Worm (Caenorhabditis elegans) whole organism, late embryonic: ENCODE results near the gene gldi-2.

Source experiments
- C38D4.7 ChIP-seq: fragments of 200-800 bp; sonication (Bioruptor generic); optimal IDR thresholded peaks from 2 replicates; lab custom pipeline; 2018; ENCODE audit warnings: mild to moderate bottlenecking, missing genetic modification characterization, moderate library complexity, missing compliant biosample characterization
- K02D7.2 ChIP-seq: sonication (generic microtip); optimal IDR thresholded peaks from 2 replicates; lab custom pipeline; 2017; ENCODE audit warnings: mild to moderate bottlenecking, missing genetic modification characterization, missing compliant biosample characterization
- K09A11.1 ChIP-seq: sonication (generic microtip); optimal IDR thresholded peaks from 2 replicates; lab custom pipeline; 2017; ENCODE audit warnings: antibody characterized with exemption, mild to moderate bottlenecking, missing genetic modification characterization, missing compliant biosample characterization; ENCODE audit not compliant: insufficient read depth
- T23F11.4 ChIP-seq: fragments of 200-800 bp; sonication (Bioruptor generic); optimal IDR thresholded peaks from 2 replicates; lab custom pipeline; 2018; ENCODE audit warnings: mild to moderate bottlenecking, missing genetic modification characterization, missing compliant biosample characterization
- Y22D7AL.16 ChIP-seq: sonication (generic microtip); optimal IDR thresholded peaks from 2 replicates; lab custom pipeline; 2016; ENCODE audit warnings: missing genetic modification characterization, missing compliant biosample characterization
- ahr-1 ChIP-seq: sonication (generic microtip); optimal IDR thresholded peaks from 2 replicates; lab custom pipeline; 2016; ENCODE audit warnings: missing genetic modification characterization, missing compliant biosample characterization
- ama-1 ChIP-seq: fragments of 150-350 bp; optimal IDR thresholded peaks from 2 replicates; lab custom pipeline; 2014
- ceh-14 ChIP-seq: sonication (generic microtip); optimal IDR thresholded peaks from 2 replicates; lab custom pipeline; 2016; ENCODE audit warnings: missing genotype, missing genetic modification characterization, missing compliant biosample characterization
- ceh-18 ChIP-seq: sonication (generic microtip); optimal IDR thresholded peaks from 2 replicates; lab custom pipeline; 2016; ENCODE audit warnings: missing genetic modification characterization, missing compliant biosample characterization
- ceh-19 ChIP-seq: fragments of 200-800 bp; sonication (Bioruptor generic); optimal IDR thresholded peaks from 2 replicates; lab custom pipeline; 2018; ENCODE audit warnings: mild to moderate bottlenecking, missing genetic modification characterization, missing compliant biosample characterization
- ceh-22 ChIP-seq: sonication (generic microtip); optimal IDR thresholded peaks from 2 replicates; lab custom pipeline; 2017; ENCODE audit warnings: missing biosample characterization, missing genetic modification characterization
- ceh-30 ChIP-seq: fragments of 150-350 bp; optimal IDR thresholded peaks from 2 replicates; lab custom pipeline; 2014; ENCODE audit warnings: missing biosample characterization, missing genetic modification characterization
- ceh-31 ChIP-seq: sonication (generic microtip); optimal IDR thresholded peaks from 2 replicates; lab custom pipeline; 2016; ENCODE audit warnings: missing genetic modification characterization, missing compliant biosample characterization
- ceh-34 ChIP-seq: sonication (generic microtip); optimal IDR thresholded peaks from 2 replicates; lab custom pipeline; 2016; ENCODE audit warnings: mild to moderate bottlenecking, missing genetic modification characterization, missing compliant biosample characterization
- ceh-48 ChIP-seq: sonication (generic microtip); optimal IDR thresholded peaks from 2 replicates; lab custom pipeline; 2016; ENCODE audit warnings: missing genetic modification characterization, inconsistent platforms, missing compliant biosample characterization
- ceh-6 ChIP-seq: fragments of 200-800 bp; sonication (Bioruptor generic); optimal IDR thresholded peaks from 2 replicates; lab custom pipeline; 2018; ENCODE audit warnings: mild to moderate bottlenecking, missing genetic modification characterization, missing compliant biosample characterization
- ceh-9 ChIP-seq: sonication (generic microtip); optimal IDR thresholded peaks from 2 replicates; lab custom pipeline; 2016; ENCODE audit warnings: mild to moderate bottlenecking, missing genetic modification characterization, inconsistent platforms, missing compliant biosample characterization
- dve-1 ChIP-seq: sonication (generic microtip); optimal IDR thresholded peaks from 2 replicates; lab custom pipeline; 2017; ENCODE audit warnings: antibody characterized with exemption, mild to moderate bottlenecking, missing genetic modification characterization, missing compliant biosample characterization
- elt-2 ChIP-seq: sonication (generic microtip); optimal IDR thresholded peaks from 2 replicates; lab custom pipeline; 2016; ENCODE audit warnings: missing genetic modification reagents, missing genetic modification characterization, missing compliant biosample characterization
- eyg-1 ChIP-seq: sonication (generic microtip); optimal IDR thresholded peaks from 2 replicates; lab custom pipeline; 2016; ENCODE audit warnings: missing genotype, missing genetic modification characterization, missing compliant biosample characterization
- fkh-10 ChIP-seq: fragments of 150-350 bp; optimal IDR thresholded peaks from 2 replicates; lab custom pipeline; 2014; ENCODE audit warnings: missing biosample characterization, missing genetic modification reagents, missing genetic modification characterization
- gmeb-2 ChIP-seq: sonication (generic microtip); optimal IDR thresholded peaks from 2 replicates; lab custom pipeline; 2016; ENCODE audit warnings: missing genetic modification characterization, inconsistent platforms, missing compliant biosample characterization
- hlh-13 ChIP-seq: fragments of 200-800 bp; sonication (Bioruptor generic); optimal IDR thresholded peaks from 2 replicates; lab custom pipeline; 2018; ENCODE audit warnings: mild to moderate bottlenecking, missing genetic modification characterization, missing compliant biosample characterization
- hlh-15 ChIP-seq: sonication (generic microtip); optimal IDR thresholded peaks from 2 replicates; lab custom pipeline; 2016; ENCODE audit warnings: missing genetic modification characterization, missing compliant biosample characterization
- hlh-30 ChIP-seq: sonication (generic microtip); optimal IDR thresholded peaks from 2 replicates; lab custom pipeline; 2017; ENCODE audit warnings: antibody characterized with exemption, missing genetic modification characterization, missing compliant biosample characterization; ENCODE audit not compliant: insufficient read depth
- hlh-8 ChIP-seq: sonication (generic microtip); optimal IDR thresholded peaks from 2 replicates; lab custom pipeline; 2016; ENCODE audit warnings: missing genotype, missing genetic modification characterization, missing compliant biosample characterization
- lim-6 ChIP-seq: sonication (generic microtip); optimal IDR thresholded peaks from 2 replicates; lab custom pipeline; 2016; ENCODE audit warnings: missing genetic modification characterization, missing compliant biosample characterization
- madf-2 ChIP-seq: sonication (generic microtip); optimal IDR thresholded peaks from 2 replicates; lab custom pipeline; 2017; ENCODE audit warnings: missing genetic modification characterization, missing compliant biosample characterization
- nhr-11 ChIP-seq: fragments of 150-350 bp; optimal IDR thresholded peaks from 2 replicates; lab custom pipeline; 2014; ENCODE audit warnings: missing biosample characterization, missing genetic modification characterization
- pat-9 ChIP-seq: fragments of 200-800 bp; sonication (Bioruptor generic); optimal IDR thresholded peaks from 2 replicates; lab custom pipeline; 2018; ENCODE audit warnings: mild to moderate bottlenecking, missing genetic modification characterization, moderate library complexity, missing compliant biosample characterization
- pha-2 ChIP-seq: sonication (generic microtip); optimal IDR thresholded peaks from 2 replicates; lab custom pipeline; 2017; ENCODE audit warnings: mild to moderate bottlenecking, missing genetic modification characterization, missing compliant biosample characterization
- pros-1 ChIP-seq: fragments of 150-350 bp; optimal IDR thresholded peaks from 2 replicates; lab custom pipeline; 2014; ENCODE audit warnings: missing biosample characterization, missing genetic modification reagents, missing genetic modification characterization
- ref-2 ChIP-seq: sonication (generic microtip); optimal IDR thresholded peaks from 2 replicates; lab custom pipeline; 2016; ENCODE audit warnings: missing genetic modification characterization, missing compliant biosample characterization
- syd-9 ChIP-seq: sonication (generic microtip); optimal IDR thresholded peaks from 2 replicates; lab custom pipeline; 2016; ENCODE audit warnings: mild to moderate bottlenecking, missing genetic modification characterization, moderate library complexity, missing compliant biosample characterization
- tbx-2 ChIP-seq: sonication (generic microtip); optimal IDR thresholded peaks from 2 replicates; lab custom pipeline; 2016; ENCODE audit warnings: missing genetic modification characterization, missing compliant biosample characterization
- unc-3 ChIP-seq, 2 experiments: fragments of 200-800 bp in 1 of 2; sonication (Bioruptor generic) in 1 of 2; sonication (generic microtip) in 1 of 2; conservative IDR thresholded peaks in 1 of 2; optimal IDR thresholded peaks in 1 of 2; 2 replicates each; pipeline versions ENCODE4 v1.3.6 to Lab custom; 2016 to 2022; ENCODE audit warnings: missing compliant biosample characterization in 2 of 2, missing genetic modification characterization in 2 of 2, missing genetic modification reagents in 1 of 2
- unc-55 ChIP-seq: sonication (generic microtip); optimal IDR thresholded peaks from 2 replicates; lab custom pipeline; 2017; ENCODE audit warnings: missing biosample characterization, missing genetic modification reagents, missing genetic modification characterization

gldi-2 gene

ce11 chrII:6782738-6783163, 476 bp upstream of the gldi-2 start:
- TF ChIP-seq ceh-6 (GFP tag; lab: Kevin White, UChicago) (no peak), ceh-34 (tag; lab: Kevin White, UChicago) (peak; percentile 36), elt-2 (tag; lab: Kevin White, UChicago) (no peak), pros-1 (no peak), K02D7.2 (tag; lab: Kevin White, UChicago) (no peak), nhr-11 (tag; lab: Kevin White, UChicago) (no peak), ceh-48 (tag; lab: Kevin White, UChicago) (peak; percentile 29), C38D4.7 (GFP tag; lab: Kevin White, UChicago) (peak; percentile 24), ceh-31 (tag; lab: Kevin White, UChicago) (peak; percentile 3), ama-1 (lab: Kevin White, UChicago) (no peak), tbx-2 (tag; lab: Kevin White, UChicago) (peak; percentile 32), madf-2 (peak; percentile 2)

- no peak for TF ChIP-seq ama-1 (lab: Kevin White, UChicago)
- peak; percentile 36 for TF ChIP-seq unc-55 (GFP tag; lab: Kevin White, UChicago)
- TF ChIP-seq, all 69 proteins: peak for 1
Observed at ce11 chrII:6788672-6789298, 5.6 kb downstream of the gldi-2 start, which contains the start of gene T13C2.3. T13C2.3 (plus strand) TSS chrII:6789248.

ce11 chrII:6791891-6792290, 8.7 kb downstream of the gldi-2 start, which contains the start of gene T13C2.2:
T13C2.2 (plus strand) TSS chrII:6792191.
- TF ChIP-seq pat-9 = no peak
- TF ChIP-seq hlh-8 = no peak
- no peak for TF ChIP-seq ama-1 (lab: Kevin White, UChicago)
- TF ChIP-seq fkh-10 = no peak
- TF ChIP-seq unc-3 (GFP tag; conservative IDR thresholded peaks at IDR 0.05; lab: Robert Waterston, UW) = no peak
- no peak for TF ChIP-seq unc-3 (tag; optimal IDR thresholded peaks at IDR 0.05; lab: Kevin White, UChicago)
- TF ChIP-seq ceh-34 (tag; lab: Kevin White, UChicago) = no peak
- no peak for TF ChIP-seq dve-1 (tag; lab: Kevin White, UChicago)
- TF ChIP-seq ceh-9 = no peak
- no peak for TF ChIP-seq ceh-22 (tag; lab: Kevin White, UChicago)
- no peak for TF ChIP-seq pros-1
- no peak for TF ChIP-seq ceh-48 (tag; lab: Kevin White, UChicago)
- no peak for TF ChIP-seq ceh-19
- TF ChIP-seq hlh-30 = no peak
- TF ChIP-seq syd-9 (tag; lab: Kevin White, UChicago) = no peak
- no peak for TF ChIP-seq ceh-30 (tag; lab: Kevin White, UChicago)
- no peak for TF ChIP-seq hlh-13 (GFP tag; lab: Kevin White, UChicago)
- no peak for TF ChIP-seq gmeb-2 (tag; lab: Kevin White, UChicago)

ce11 chrII:6800104-6800711, 17.0 kb downstream of the gldi-2 start, which contains the start of gene F31E8.4:
F31E8.4 (minus strand) TSS chrII:6800154.
- peak; percentile 13 for TF ChIP-seq ref-2 (tag; lab: Kevin White, UChicago)
- TF ChIP-seq elt-2 (tag; lab: Kevin White, UChicago) = peak; percentile 52
- no peak for TF ChIP-seq Y22D7AL.16 (tag; lab: Kevin White, UChicago)

- TF ChIP-seq T23F11.4 (GFP tag; lab: Kevin White, UChicago) = no peak
- TF ChIP-seq K09A11.1 (tag; lab: Kevin White, UChicago) = no peak
- TF ChIP-seq ceh-30 (tag; lab: Kevin White, UChicago) = no peak
- TF ChIP-seq fkh-10 = no peak
- no peak for TF ChIP-seq C38D4.7 (GFP tag; lab: Kevin White, UChicago)
- no peak for TF ChIP-seq ceh-14 (tag; lab: Kevin White, UChicago)
- TF ChIP-seq pat-9 = no peak
- TF ChIP-seq ceh-18 = no peak
- TF ChIP-seq pha-2 = no peak
- TF ChIP-seq hlh-15 (tag; lab: Kevin White, UChicago) = no peak
- TF ChIP-seq ahr-1 = no peak
- no peak for TF ChIP-seq eyg-1 (tag; lab: Kevin White, UChicago)
- TF ChIP-seq ceh-31 (tag; lab: Kevin White, UChicago) = no peak
- TF ChIP-seq lim-6 (tag; lab: Kevin White, UChicago) = no peak
- TF ChIP-seq, all 69 proteins: peak for 0
Observed at ce11 chrII:6801262-6801661, 18.0 kb downstream of the gldi-2 start.
